Worm (Caenorhabditis elegans) whole organism, L3 larva: ENCODE results near the gene F16H6.4.

Source experiments
- R02D3.7 ChIP-seq: fragments of 150-350 bp; optimal IDR thresholded peaks from 2 replicates; lab custom pipeline; 2014; ENCODE audit warnings: missing biosample characterization, missing genetic modification characterization
- aly-2 ChIP-seq: fragments of 150-350 bp; optimal IDR thresholded peaks from 2 replicates; lab custom pipeline; 2014; ENCODE audit warnings: missing biosample characterization, missing genetic modification characterization
- ceh-16 ChIP-seq: sonication (generic microtip); optimal IDR thresholded peaks from 2 replicates; lab custom pipeline; 2017; ENCODE audit warnings: missing biosample characterization, missing genetic modification characterization
- ceh-28 ChIP-seq: fragments of 150-350 bp; optimal IDR thresholded peaks from 2 replicates; lab custom pipeline; 2014; ENCODE audit warnings: missing biosample characterization, missing genetic modification reagents, missing genetic modification characterization
- ceh-82 ChIP-seq: fragments of 150-350 bp; optimal IDR thresholded peaks from 2 replicates; lab custom pipeline; 2014; ENCODE audit warnings: missing biosample characterization, missing genetic modification characterization
- ceh-9 ChIP-seq: sonication (generic microtip); optimal IDR thresholded peaks from 2 replicates; lab custom pipeline; 2018; ENCODE audit warnings: missing biosample characterization, missing genetic modification characterization
- daf-12 ChIP-seq: fragments of 150-350 bp; optimal IDR thresholded peaks from 2 replicates; lab custom pipeline; 2014; ENCODE audit warnings: missing biosample characterization, missing genetic modification reagents, missing genetic modification characterization
- egl-27 ChIP-seq: sonication (generic microtip); optimal IDR thresholded peaks from 4 replicates; lab custom pipeline; 2017; ENCODE audit warnings: missing biosample characterization, missing genetic modification reagents, missing genetic modification characterization
- egl-5 ChIP-seq: fragments of 150-350 bp; optimal IDR thresholded peaks from 2 replicates; lab custom pipeline; 2017; ENCODE audit warnings: missing biosample characterization, missing genetic modification reagents, missing genetic modification characterization, inconsistent platforms
- elt-1 ChIP-seq: fragments of 150-350 bp; optimal IDR thresholded peaks from 2 replicates; lab custom pipeline; 2014; ENCODE audit warnings: missing biosample characterization, missing genetic modification characterization
- elt-2 ChIP-seq: sonication (generic microtip); optimal IDR thresholded peaks from 2 replicates; lab custom pipeline; 2016; ENCODE audit warnings: missing genetic modification reagents, mild to moderate bottlenecking, missing genetic modification characterization, missing compliant biosample characterization
- elt-3 ChIP-seq, 3 experiments: fragments of 150-350 bp in 1 of 3; sonication (generic microtip) in 2 of 3; optimal IDR thresholded peaks; 2 replicates in 2 of 3; 4 replicates in 1 of 3; lab custom pipeline; 2014 to 2017; ENCODE audit warnings: missing biosample characterization in 3 of 3, missing genetic modification characterization in 3 of 3
- eor-1 ChIP-seq, 2 experiments: fragments of 150-350 bp; optimal IDR thresholded peaks; 2 replicates each; lab custom pipeline; 2014 to 2018; ENCODE audit warnings: missing biosample characterization in 2 of 2, missing genetic modification characterization in 2 of 2
- fkh-10 ChIP-seq: sonication (generic microtip); optimal IDR thresholded peaks from 2 replicates; lab custom pipeline; 2017; ENCODE audit warnings: missing biosample characterization, missing genetic modification reagents, missing genetic modification characterization
- fkh-2 ChIP-seq: fragments of 150-350 bp; optimal IDR thresholded peaks from 2 replicates; lab custom pipeline; 2014; ENCODE audit warnings: missing biosample characterization, missing genetic modification reagents, missing genetic modification characterization
- fos-1 ChIP-seq: fragments of 150-350 bp; optimal IDR thresholded peaks from 2 replicates; lab custom pipeline; 2014; ENCODE audit warnings: missing biosample characterization, missing genetic modification characterization
- hmg-11 ChIP-seq: sonication (generic microtip); optimal IDR thresholded peaks from 2 replicates; lab custom pipeline; 2016; ENCODE audit warnings: missing genetic modification characterization, missing compliant biosample characterization
- jun-1 ChIP-seq: fragments of 150-350 bp; optimal IDR thresholded peaks from 2 replicates; lab custom pipeline; 2014; ENCODE audit warnings: missing biosample characterization, missing genetic modification reagents, missing genetic modification characterization
- lsy-12 ChIP-seq: sonication (generic microtip); optimal IDR thresholded peaks from 2 replicates; lab custom pipeline; 2016; ENCODE audit warnings: mild to moderate bottlenecking, missing genetic modification characterization, missing compliant biosample characterization
- mdl-1 ChIP-seq: fragments of 150-350 bp; optimal IDR thresholded peaks from 2 replicates; lab custom pipeline; 2014; ENCODE audit warnings: missing biosample characterization, missing genetic modification characterization
- mml-1 ChIP-seq: fragments of 150-350 bp; sonication (generic microtip); optimal IDR thresholded peaks from 3 replicates; lab custom pipeline; 2014; ENCODE audit warnings: missing biosample characterization, missing genetic modification characterization
- nfya-1 ChIP-seq: sonication (generic microtip); optimal IDR thresholded peaks from 2 replicates; lab custom pipeline; 2017; ENCODE audit warnings: missing genetic modification characterization, mild to moderate bottlenecking, missing compliant biosample characterization, antibody characterized with exemption, moderate library complexity; ENCODE audit not compliant: insufficient read depth
- nhr-11 ChIP-seq: fragments of 150-350 bp; optimal IDR thresholded peaks from 2 replicates; lab custom pipeline; 2014; ENCODE audit warnings: missing biosample characterization, missing genetic modification characterization
- nhr-23 ChIP-seq: fragments of 150-350 bp; optimal IDR thresholded peaks from 2 replicates; lab custom pipeline; 2014; ENCODE audit warnings: missing biosample characterization, missing genetic modification reagents, missing genetic modification characterization
- nhr-28 ChIP-seq: fragments of 150-350 bp; optimal IDR thresholded peaks from 2 replicates; lab custom pipeline; 2014; ENCODE audit warnings: missing biosample characterization, missing genetic modification characterization
- nhr-76 ChIP-seq: fragments of 150-350 bp; sonication (generic microtip); optimal IDR thresholded peaks from 5 replicates; lab custom pipeline; 2014; ENCODE audit warnings: missing biosample characterization, missing genetic modification characterization
- nhr-77 ChIP-seq: fragments of 150-350 bp; optimal IDR thresholded peaks from 2 replicates; lab custom pipeline; 2014; ENCODE audit warnings: missing biosample characterization, missing genetic modification characterization
- pha-4 ChIP-seq: fragments of 150-350 bp; optimal IDR thresholded peaks from 2 replicates; lab custom pipeline; 2014; ENCODE audit warnings: missing biosample characterization, missing genetic modification reagents, missing genetic modification characterization
- pqm-1 ChIP-seq: fragments of 150-350 bp; optimal IDR thresholded peaks from 2 replicates; lab custom pipeline; 2017; ENCODE audit warnings: missing biosample characterization, missing genetic modification characterization, inconsistent platforms
- tbx-2 ChIP-seq: sonication (generic microtip); optimal IDR thresholded peaks from 2 replicates; lab custom pipeline; 2016; ENCODE audit warnings: mild to moderate bottlenecking, missing genetic modification characterization, missing compliant biosample characterization
- unc-39 ChIP-seq: sonication (generic microtip); optimal IDR thresholded peaks from 4 replicates; lab custom pipeline; 2017; ENCODE audit warnings: missing biosample characterization, missing genetic modification characterization
- unc-62 ChIP-seq: fragments of 150-350 bp; sonication (generic microtip); optimal IDR thresholded peaks from 4 replicates; lab custom pipeline; 2014; ENCODE audit warnings: missing biosample characterization, missing genetic modification reagents, missing genetic modification characterization
- zag-1 ChIP-seq: fragments of 150-350 bp; optimal IDR thresholded peaks from 2 replicates; lab custom pipeline; 2014; ENCODE audit warnings: missing biosample characterization, missing genetic modification characterization
- ztf-11 ChIP-seq: fragments of 150-350 bp; optimal IDR thresholded peaks from 2 replicates; lab custom pipeline; 2014; ENCODE audit warnings: missing biosample characterization, missing genetic modification characterization

Gene F16H6.4

DNA sequence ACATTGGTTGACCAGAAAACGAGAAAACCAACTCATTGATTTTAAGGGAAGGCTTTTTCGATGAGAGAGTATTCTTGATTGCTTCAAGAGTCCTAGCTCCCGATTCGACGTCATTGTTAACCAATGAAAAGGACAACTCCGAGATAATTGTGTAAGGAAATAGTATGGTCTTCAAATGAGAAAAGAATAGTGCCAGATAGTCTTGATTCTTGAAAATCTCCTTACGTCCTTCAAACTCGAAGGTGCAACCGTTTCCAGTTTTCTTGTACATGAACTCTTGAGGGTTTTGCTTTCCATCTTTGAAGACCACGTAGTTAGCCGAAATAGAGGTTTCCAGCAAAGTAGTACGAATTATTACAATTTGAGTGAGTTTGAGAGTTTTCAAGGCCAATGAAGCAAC, 44.7 kb downstream of the F16H6.4 start:
- no peak for TF ChIP-seq mml-1 (tag; lab: Kevin White, UChicago)
- TF ChIP-seq nfya-1 (tag; lab: Kevin White, UChicago), result no peak
- TF ChIP-seq tbx-2 (tag; lab: Kevin White, UChicago), result no peak
- no peak for TF ChIP-seq jun-1 (tag; lab: Kevin White, UChicago)
- no peak for TF ChIP-seq egl-27
- no peak for TF ChIP-seq hmg-11 (tag; lab: Kevin White, UChicago)
- TF ChIP-seq fkh-10 (GFP tag; lab: Kevin White, UChicago), result no peak
- TF ChIP-seq daf-12 (tag; lab: Kevin White, UChicago), result no peak
- TF ChIP-seq nhr-28, result no peak
- no peak for TF ChIP-seq unc-39
- TF ChIP-seq elt-3 (tag; optimal IDR thresholded peaks at IDR 0.05; lab: Kevin White, UChicago), result no peak
- no peak for TF ChIP-seq elt-1

DNA sequence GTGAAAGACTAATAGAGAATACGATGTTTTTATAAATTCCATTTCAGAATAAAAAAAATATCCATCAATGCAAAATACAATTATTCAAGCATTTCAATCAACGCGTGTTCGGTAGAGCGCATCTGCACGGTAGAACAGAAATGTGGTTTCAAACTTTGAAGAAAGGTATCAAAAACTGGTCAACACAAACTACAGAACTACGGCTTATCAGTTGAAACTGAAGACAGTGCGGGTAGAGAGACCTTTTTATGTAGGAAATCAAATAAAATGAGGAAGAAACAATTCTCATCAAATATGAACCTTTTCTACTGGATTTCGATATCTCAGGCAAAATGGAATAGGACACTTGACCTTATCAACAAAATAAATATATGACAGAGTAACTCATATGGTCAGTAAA, 45.9 kb downstream of the F16H6.4 start:
- TF ChIP-seq elt-2 (tag; lab: Kevin White, UChicago), result peak; percentile 62
- TF ChIP-seq mdl-1, result no peak
- peak; percentile 31 for TF ChIP-seq pqm-1 (tag; lab: Kevin White, UChicago)
- TF ChIP-seq, all 47 proteins: peak for 2

DNA sequence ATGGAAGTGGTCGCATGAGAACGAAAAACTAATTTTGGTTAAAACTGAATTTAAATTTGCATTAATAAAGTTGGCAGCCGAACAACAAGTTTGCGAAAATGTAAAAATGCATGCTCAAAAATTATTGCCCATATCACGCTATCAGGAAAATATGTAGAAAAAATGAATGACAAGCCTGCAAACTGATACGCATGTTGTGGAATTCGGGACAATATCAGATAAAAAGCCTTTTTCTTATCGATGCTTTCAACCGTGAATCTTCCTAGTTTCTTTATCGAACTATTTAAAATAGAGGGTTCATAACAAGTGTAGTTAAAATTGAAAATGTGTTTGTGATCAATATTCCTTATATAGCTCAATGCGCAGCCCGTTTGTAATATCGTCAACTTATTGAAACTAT, 47.6 kb downstream of the F16H6.4 start:
- TF ChIP-seq elt-2 (tag; lab: Kevin White, UChicago) (peak; percentile 90), fos-1 (tag; lab: Kevin White, UChicago) (no peak), lsy-12 (tag; lab: Kevin White, UChicago) (no peak), unc-62 (GFP tag; lab: Kevin White, UChicago) (no peak), pqm-1 (tag; lab: Kevin White, UChicago) (peak; percentile 70), fkh-2 (tag; lab: Kevin White, UChicago) (no peak), nhr-76 (tag; lab: Kevin White, UChicago) (no peak), jun-1 (tag; lab: Kevin White, UChicago) (peak; percentile 18)

DNA sequence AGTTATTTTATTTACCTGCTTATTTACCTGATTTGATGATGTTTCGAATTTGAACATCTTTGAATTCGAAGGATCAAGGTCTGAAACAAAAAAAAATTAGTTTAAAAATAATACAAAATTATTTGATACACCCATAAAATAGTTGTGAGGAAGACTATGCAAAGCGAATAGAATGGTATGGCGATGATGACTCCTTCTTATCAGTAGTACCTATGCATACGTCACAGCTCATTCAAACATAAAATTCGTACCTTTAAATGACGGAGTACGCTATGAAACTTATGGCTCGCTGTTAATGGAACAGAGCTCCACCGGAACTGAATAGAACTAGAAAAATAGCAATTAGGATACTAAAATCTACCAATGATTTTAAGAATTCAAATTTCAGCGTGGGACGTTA, 53.7 kb downstream of the F16H6.4 start, which contains the start of gene R10E8.1:
R10E8.1 (minus strand) TSS at position 178 of the 400 bp plus-strand sequence.
- TF ChIP-seq pqm-1 (tag; lab: Kevin White, UChicago) (peak; percentile 59), elt-2 (tag; lab: Kevin White, UChicago) (peak; percentile 71), hmg-11 (tag; lab: Kevin White, UChicago) (no peak), ceh-28 (no peak)

DNA sequence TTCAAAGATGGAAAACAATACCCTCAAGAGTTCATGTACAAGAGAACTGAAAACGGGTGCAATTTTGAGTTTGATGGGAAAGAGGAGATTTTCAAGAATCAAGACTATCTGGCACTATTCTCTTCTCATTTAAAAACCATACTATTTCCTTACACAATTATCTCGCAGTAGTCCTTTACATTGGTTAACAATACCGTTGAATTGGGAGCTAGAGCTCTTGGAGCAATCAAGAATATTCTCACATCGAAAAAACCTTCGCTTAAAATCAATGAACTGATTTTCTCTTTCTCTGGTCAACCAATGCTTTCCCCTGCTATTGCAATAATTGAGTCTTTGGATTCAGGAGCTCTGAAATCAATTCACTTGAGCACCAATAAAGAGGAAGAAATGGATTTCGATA, 55.0 kb downstream of the F16H6.4 start, which contains the start of gene R10E8.2:
R10E8.2 (plus strand) TSS at position 301 of the 400 bp plus-strand sequence.
- TF ChIP-seq mml-1 (tag; lab: Kevin White, UChicago), result no peak
- TF ChIP-seq elt-1, result no peak

DNA sequence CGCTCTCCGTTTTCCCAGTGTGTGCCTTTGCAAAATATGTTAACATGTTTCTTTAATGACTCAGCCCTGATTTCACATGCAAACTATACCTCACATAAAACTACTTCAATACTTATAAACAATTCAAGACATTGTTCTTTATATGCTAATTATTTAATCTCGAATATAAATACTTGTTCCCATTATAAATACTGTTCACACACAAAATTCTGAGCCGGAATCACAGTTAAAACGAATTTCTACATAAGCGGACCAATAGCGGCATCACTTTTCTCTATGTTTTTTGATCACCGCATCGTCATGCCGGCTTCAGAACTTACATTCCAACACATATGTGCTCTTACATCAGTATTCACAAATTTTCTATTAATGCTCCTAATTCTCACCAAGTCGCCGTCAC, 56.0 kb downstream of the F16H6.4 start, which contains the start of gene R10E8.5:
R10E8.5 (plus strand) TSS at position 301 of the 400 bp plus-strand sequence.
- TF ChIP-seq zag-1 (tag; lab: Kevin White, UChicago), result no peak
- no peak for TF ChIP-seq ztf-11
- TF ChIP-seq lsy-12 (tag; lab: Kevin White, UChicago), result no peak
- no peak for TF ChIP-seq nhr-23
- TF ChIP-seq eor-1 (tag; optimal IDR thresholded peaks at IDR 0.05; lab: Kevin White, UChicago), result no peak
- no peak for TF ChIP-seq nhr-77
- no peak for TF ChIP-seq nhr-11 (tag; lab: Kevin White, UChicago)
- no peak for TF ChIP-seq R02D3.7 (tag; lab: Kevin White, UChicago)
- TF ChIP-seq unc-39, result no peak
- no peak for TF ChIP-seq ceh-82
- no peak for TF ChIP-seq nfya-1 (tag; lab: Kevin White, UChicago)
- no peak for TF ChIP-seq elt-2 (tag; lab: Kevin White, UChicago)
- no peak for TF ChIP-seq pha-4 (tag; lab: Kevin White, UChicago)
- TF ChIP-seq ceh-9 (tag; lab: Kevin White, UChicago), result no peak
- TF ChIP-seq ceh-16 (tag; lab: Kevin White, UChicago), result no peak
- TF ChIP-seq egl-5 (tag; lab: Kevin White, UChicago), result no peak
- TF ChIP-seq fos-1 (tag; lab: Kevin White, UChicago), result no peak
- no peak for TF ChIP-seq aly-2 (tag; lab: Kevin White, UChicago)
- no peak for TF ChIP-seq fkh-2 (tag; lab: Kevin White, UChicago)
- TF ChIP-seq elt-3 (tag; optimal IDR thresholded peaks at IDR 0.05; lab: Kevin White, UChicago), result no peak
- TF ChIP-seq, all 47 proteins: peak for 0
